Fruit fly (Drosophila melanogaster) Kc167 (cell line): ENCODE measurements around the gene Polr1D.

Source experiments
- Myc ChIP-seq: fragments of >200 bp; optimal IDR thresholded peaks from 2 replicates; lab custom pipeline; 2017; ENCODE audit warnings: missing external identifiers
- Sin3A ChIP-seq: fragments of >200 bp; optimal IDR thresholded peaks from 2 replicates; lab custom pipeline; 2018; ENCODE audit warnings: missing external identifiers
- h ChIP-seq: fragments of >200 bp; optimal IDR thresholded peaks from 3 replicates; lab custom pipeline; 2018; ENCODE audit warnings: missing external identifiers
- insv ChIP-seq: fragments of >200 bp; optimal IDR thresholded peaks from 3 replicates; lab custom pipeline; 2018; ENCODE audit warnings: missing external identifiers
- psq ChIP-seq: fragments of >200 bp; optimal IDR thresholded peaks from 2 replicates; lab custom pipeline; 2017; ENCODE audit warnings: missing external identifiers
- ttk ChIP-seq: sonication (Bioruptor generic); optimal IDR thresholded peaks from 2 replicates; lab custom pipeline; 2017; ENCODE audit warnings: missing external identifiers

Polr1D gene

dm6 chr2L:19134814-19135523 is at the start of gene Polr1D:
Gene Polr1D (minus strand): TSS chr2L:19135233.
- TF ChIP-seq insv (lab: Kevin White, UChicago) (no peak), h (lab: Kevin White, UChicago) (no peak), ttk (lab: Kevin White, UChicago) (no peak), Sin3A (lab: Kevin White, UChicago) (no peak), psq (lab: Kevin White, UChicago) (no peak), Myc (lab: Kevin White, UChicago) (no peak)

dm6 chr2L:19183687-19184086 is 48.7 kb upstream of the Polr1D start, which contains the start of gene CG46059:
Gene CG46059 (minus strand): TSS chr2L:19183787.
- TF ChIP-seq Myc (lab: Kevin White, UChicago) (no peak), ttk (lab: Kevin White, UChicago) (no peak), psq (lab: Kevin White, UChicago) (no peak), insv (lab: Kevin White, UChicago) (no peak), h (lab: Kevin White, UChicago) (no peak), Sin3A (lab: Kevin White, UChicago) (no peak)

- TF ChIP-seq psq (lab: Kevin White, UChicago), result no peak
- TF ChIP-seq ttk (lab: Kevin White, UChicago), result no peak
- TF ChIP-seq Sin3A (lab: Kevin White, UChicago), result no peak
- no peak for TF ChIP-seq Myc (lab: Kevin White, UChicago)
- no peak for TF ChIP-seq insv (lab: Kevin White, UChicago)
- TF ChIP-seq h (lab: Kevin White, UChicago), result no peak
Measured at dm6 chr2L:19182710-19183109, 47.7 kb upstream of the Polr1D start, which contains the start of gene CG42688. Gene CG42688 (minus strand): TSS chr2L:19182810.

- no peak for TF ChIP-seq Myc (lab: Kevin White, UChicago)
Measured at dm6 chr2L:19181153-19181892, 46.3 kb upstream of the Polr1D start, which contains the start of gene CG17568. Gene CG17568 (minus strand): TSS chr2L:19181702.

dm6 chr2L:19168095-19168697 is 33.2 kb upstream of the Polr1D start:
- TF ChIP-seq Sin3A (lab: Kevin White, UChicago) (no peak), h (lab: Kevin White, UChicago) (no peak), psq (lab: Kevin White, UChicago) (no peak), ttk (lab: Kevin White, UChicago) (no peak), Myc (lab: Kevin White, UChicago) (no peak), insv (lab: Kevin White, UChicago) (no peak)

dm6 chr2L:19167135-19167681 is 32.2 kb upstream of the Polr1D start:
- TF ChIP-seq Sin3A (lab: Kevin White, UChicago), result no peak
- TF ChIP-seq insv (lab: Kevin White, UChicago), result no peak
- TF ChIP-seq ttk (lab: Kevin White, UChicago), result no peak
- no peak for TF ChIP-seq h (lab: Kevin White, UChicago)
- no peak for TF ChIP-seq Myc (lab: Kevin White, UChicago)
- no peak for TF ChIP-seq psq (lab: Kevin White, UChicago)

dm6 chr2L:19165998-19166397 is 31.0 kb upstream of the Polr1D start:
- TF ChIP-seq ttk (lab: Kevin White, UChicago), result no peak
- no peak for TF ChIP-seq insv (lab: Kevin White, UChicago)
- no peak for TF ChIP-seq Myc (lab: Kevin White, UChicago)
- no peak for TF ChIP-seq h (lab: Kevin White, UChicago)
- TF ChIP-seq Sin3A (lab: Kevin White, UChicago), result no peak
- TF ChIP-seq psq (lab: Kevin White, UChicago), result no peak

DNA sequence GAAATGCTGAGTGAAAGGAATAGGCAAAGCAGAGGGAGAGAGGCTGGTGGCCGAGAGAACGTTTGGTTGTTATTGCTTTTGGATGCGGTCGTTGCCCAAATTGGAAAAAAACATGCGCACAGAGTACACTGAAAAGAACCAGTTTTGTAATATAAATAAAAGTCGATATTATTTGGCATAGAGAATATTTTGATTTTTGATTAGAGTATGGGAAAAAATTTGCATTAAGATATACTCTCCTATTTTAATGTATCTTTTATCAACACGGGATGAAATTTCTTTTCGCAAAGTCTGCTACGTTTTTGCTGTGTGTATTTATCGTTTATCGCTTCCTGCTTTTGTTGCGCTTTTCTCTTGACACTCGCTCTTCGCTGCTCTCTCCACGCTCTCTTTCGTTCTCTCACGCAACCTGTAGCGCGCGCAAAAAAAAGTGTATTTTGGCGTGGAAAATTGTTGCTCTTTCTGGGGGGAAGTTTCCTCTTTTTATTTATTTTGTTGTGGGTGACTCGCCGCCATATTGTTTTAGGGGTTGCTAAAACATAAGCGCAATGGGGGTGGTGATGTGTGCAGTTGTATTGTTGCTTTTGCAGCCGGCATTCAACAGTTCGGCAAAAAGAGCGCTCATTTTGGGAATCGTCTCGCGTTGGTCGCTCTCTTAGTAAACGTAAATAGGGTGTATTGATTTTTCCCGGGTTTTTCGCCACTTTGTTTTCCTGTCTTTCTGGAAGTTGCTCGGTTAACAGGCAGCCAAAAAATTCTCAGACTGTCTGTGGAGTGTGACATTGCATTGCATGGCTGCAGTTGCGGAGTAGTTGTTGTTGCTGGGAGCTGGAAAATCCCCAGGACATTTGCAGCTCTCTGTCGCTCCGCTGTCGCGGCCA is 30.1 kb upstream of the Polr1D start:
- no peak for TF ChIP-seq insv (lab: Kevin White, UChicago)
- TF ChIP-seq ttk (lab: Kevin White, UChicago), result no peak
- TF ChIP-seq psq (lab: Kevin White, UChicago), result no peak
- TF ChIP-seq Sin3A (lab: Kevin White, UChicago), result no peak
- no peak for TF ChIP-seq h (lab: Kevin White, UChicago)
- TF ChIP-seq Myc (lab: Kevin White, UChicago), result no peak

DNA sequence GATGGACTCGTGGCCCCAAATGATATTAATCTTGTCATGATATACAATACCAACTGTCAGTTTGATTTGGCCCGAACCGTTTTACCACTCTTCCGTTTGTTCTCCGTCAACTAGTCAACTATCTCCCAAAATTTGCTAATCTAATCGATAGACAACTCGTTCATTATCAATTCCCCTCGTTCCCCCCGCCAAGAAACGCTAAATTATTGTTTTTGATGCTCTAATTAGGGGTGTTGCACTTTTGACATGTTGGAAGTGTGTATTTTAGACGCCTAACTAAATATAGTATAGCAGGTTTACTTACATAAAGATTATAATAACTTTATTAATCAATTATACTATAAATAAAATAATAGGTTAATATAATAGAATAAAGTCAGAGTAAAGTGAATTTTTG is 28.9 kb upstream of the Polr1D start:
- TF ChIP-seq ttk (lab: Kevin White, UChicago) (no peak), psq (lab: Kevin White, UChicago) (no peak), h (lab: Kevin White, UChicago) (no peak), insv (lab: Kevin White, UChicago) (no peak), Myc (lab: Kevin White, UChicago) (no peak), Sin3A (lab: Kevin White, UChicago) (no peak)
